Worm (Caenorhabditis elegans): ENCODE results near the gene cyp-35B2.

cyp-35B2 gene

DNA sequence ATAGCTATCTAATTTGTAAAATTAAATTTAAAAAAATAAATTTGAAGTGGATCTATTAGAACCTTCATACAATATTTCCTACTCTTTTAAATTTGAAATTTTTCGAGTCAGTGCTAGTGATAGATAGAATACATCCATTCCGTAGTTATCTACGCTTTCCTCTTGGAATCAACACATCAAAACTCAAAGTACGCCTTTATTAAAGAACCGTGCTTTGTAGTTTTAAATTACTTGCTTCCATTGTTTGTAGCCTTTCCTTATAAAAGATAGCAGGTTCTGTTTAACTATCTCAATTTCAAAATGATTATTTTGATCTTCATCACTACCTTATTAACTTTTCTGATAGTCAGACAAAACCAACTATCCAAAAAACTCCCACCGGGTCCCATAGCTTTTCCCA is 3.1 kb downstream of the cyp-35B2 start, which contains the start of gene cyp-35B3:
Gene cyp-35B3 (plus strand): TSS at position 301 of the 400 bp plus-strand sequence.
- TF ChIP-seq nfyb-1 (GFP tag; IDR thresholded peaks at IDR 0.05) (no peak), sdz-38 (tag; optimal IDR thresholded peaks at IDR 0.05) (no peak)

DNA sequence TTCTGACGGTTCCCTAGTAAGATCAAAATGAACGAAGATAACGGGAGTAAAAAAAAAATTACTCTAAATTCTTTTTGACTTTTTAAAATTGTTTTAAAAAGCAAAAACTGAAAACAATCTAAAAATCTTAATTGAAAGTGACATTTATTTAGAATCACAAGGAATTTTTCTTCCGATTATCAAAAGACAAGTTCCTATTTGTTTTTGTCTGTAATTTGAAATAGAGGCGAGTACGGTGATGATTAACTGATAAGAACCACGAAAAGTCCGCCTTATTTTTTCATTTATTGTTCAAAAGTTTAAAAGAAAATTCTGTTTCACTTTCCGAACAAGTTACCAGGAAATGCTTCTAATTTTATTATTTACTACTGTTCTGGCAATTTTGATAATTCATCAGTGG is 7.8 kb downstream of the cyp-35B2 start, which contains the start of gene dach-1:
Gene dach-1 (plus strand): TSS at position 301 of the 400 bp plus-strand sequence.
- TF ChIP-seq Y79H2A.3 (GFP tag; conservative IDR thresholded peaks at IDR 0.05) = no peak
- no peak for TF ChIP-seq chd-7 (tag; optimal IDR thresholded peaks at IDR 0.05)
- TF ChIP-seq ztf-3 (GFP tag; optimal IDR thresholded peaks at IDR 0.05) = no peak
- TF ChIP-seq C17E4.6 (GFP tag; IDR thresholded peaks at IDR 0.05) = no peak
- no peak for TF ChIP-seq Y67H2A.10 (GFP tag; conservative IDR thresholded peaks at IDR 0.05)
- TF ChIP-seq lsl-1 (GFP tag; optimal IDR thresholded peaks at IDR 0.05) = no peak
- no peak for TF ChIP-seq pha-4 (tag; optimal IDR thresholded peaks at IDR 0.05)
- TF ChIP-seq F39B2.1 (GFP tag; IDR thresholded peaks at IDR 0.05) = no peak
- TF ChIP-seq mxl-1 (tag; optimal IDR thresholded peaks at IDR 0.05) = no peak
- TF ChIP-seq pbrm-1 (GFP tag; IDR thresholded peaks at IDR 0.05) = no peak
- TF ChIP-seq B0261.1 (tag; optimal IDR thresholded peaks at IDR 0.05) = no peak
- no peak for TF ChIP-seq him-1 (tag; optimal IDR thresholded peaks at IDR 0.05)
- no peak for TF ChIP-seq tlf-1 (GFP tag; optimal IDR thresholded peaks at IDR 0.05)
- no peak for TF ChIP-seq let-526 (GFP tag; IDR thresholded peaks at IDR 0.05)
- TF ChIP-seq nhr-27 (tag; optimal IDR thresholded peaks at IDR 0.05) = no peak
- TF ChIP-seq T26A5.8 (tag; optimal IDR thresholded peaks at IDR 0.05) = no peak
- TF ChIP-seq rcor-1 (GFP tag; IDR thresholded peaks at IDR 0.05) = no peak
- no peak for TF ChIP-seq gei-17 (GFP tag; optimal IDR thresholded peaks at IDR 0.05)

DNA sequence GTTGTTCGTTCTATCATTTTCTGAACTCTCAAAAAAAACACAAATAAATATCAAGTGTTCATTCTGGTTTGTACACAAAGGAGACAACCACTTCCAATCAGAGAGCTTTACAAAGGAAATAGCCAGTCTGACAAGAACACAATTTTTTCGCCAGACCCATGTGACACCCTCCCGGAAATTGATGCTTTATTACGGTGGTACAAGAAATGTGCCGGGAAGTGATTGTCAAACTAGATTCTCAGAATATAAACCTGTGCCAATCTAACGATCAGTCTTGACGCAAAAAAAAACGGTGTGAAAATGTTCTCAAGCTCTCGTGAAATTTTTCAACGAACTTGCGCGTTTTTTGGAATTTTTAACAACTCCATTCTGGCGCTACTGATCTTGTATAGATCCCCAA is 11.8 kb downstream of the cyp-35B2 start, which contains the start of gene str-247:
Gene str-247 (plus strand): TSS at position 301 of the 400 bp plus-strand sequence.
- TF ChIP-seq F23B12.7 (tag; optimal IDR thresholded peaks at IDR 0.05; ENCODE audit: insufficient read depth) (no peak), tbx-9 (tag; optimal IDR thresholded peaks at IDR 0.05; ENCODE audit: borderline replicate concordance) (no peak), snpc-1.3 (tag; optimal IDR thresholded peaks at IDR 0.05; ENCODE audit: insufficient read depth) (no peak), mxl-1 (tag; optimal IDR thresholded peaks at IDR 0.05) (no peak)

DNA sequence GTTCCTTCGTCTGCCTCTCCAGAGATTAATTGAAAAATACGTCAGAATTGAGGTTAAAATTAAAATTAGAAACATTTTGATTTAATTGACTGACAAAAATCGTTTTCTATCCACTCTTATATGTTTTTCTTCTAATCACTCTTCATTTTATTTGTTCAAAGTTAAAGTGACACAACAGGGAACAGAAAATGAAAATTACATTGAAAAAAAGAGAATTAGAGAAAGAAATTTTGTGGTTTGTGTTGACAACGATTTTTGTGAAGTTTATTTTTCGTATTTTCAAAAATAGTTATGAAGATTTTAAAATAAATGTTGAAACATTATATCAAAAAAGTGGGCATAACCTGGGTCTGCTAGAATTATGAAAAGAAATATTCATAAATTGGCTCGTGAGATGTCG is 15.6 kb downstream of the cyp-35B2 start, which contains the start of gene cyp-34A5:
Gene cyp-34A5 (minus strand): TSS at position 101 of the 400 bp plus-strand sequence.
- TF ChIP-seq ceh-27 (GFP tag; optimal IDR thresholded peaks at IDR 0.05) (no peak), lsl-1 (GFP tag; optimal IDR thresholded peaks at IDR 0.05) (no peak), ceh-40 (GFP tag; IDR thresholded peaks at IDR 0.05) (no peak), D2030.7 (GFP tag; IDR thresholded peaks at IDR 0.05) (no peak), nfya-2 (GFP tag; IDR thresholded peaks at IDR 0.05) (no peak), cebp-2 (GFP tag; IDR thresholded peaks at IDR 0.05) (no peak), C06A6.2 (GFP tag; conservative IDR thresholded peaks at IDR 0.05) (no peak)

DNA sequence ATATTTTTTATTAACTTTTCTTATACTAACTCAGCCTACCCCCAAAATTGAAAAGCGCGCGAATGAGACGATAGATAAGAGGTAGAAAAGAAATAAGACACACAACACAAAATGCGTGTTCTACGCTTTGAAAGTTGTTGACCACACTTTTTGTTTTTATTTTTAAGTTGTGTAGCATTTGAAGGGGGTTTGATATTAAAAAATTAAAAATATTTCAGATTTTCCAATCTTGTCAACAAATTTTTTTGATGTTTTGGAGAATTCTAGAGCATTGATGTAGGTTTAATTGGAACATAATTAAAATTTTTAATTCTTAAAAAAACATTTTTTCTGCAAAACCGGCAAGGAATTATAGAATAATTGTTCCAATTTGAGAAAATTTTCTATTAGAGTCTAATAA is 19.3 kb downstream of the cyp-35B2 start, which contains the start of gene cyp-34A6:
Gene cyp-34A6 (minus strand): TSS at position 101 of the 400 bp plus-strand sequence.
- TF ChIP-seq F39B2.1 (GFP tag; IDR thresholded peaks at IDR 0.05) (no peak), hsf-1 (GFP tag; IDR thresholded peaks at IDR 0.05) (no peak), F49E8.2 (tag; optimal IDR thresholded peaks at IDR 0.05; ENCODE audit: insufficient read depth) (no peak), Y79H2A.3 (GFP tag; conservative IDR thresholded peaks at IDR 0.05) (no peak), F23B12.7 (tag; optimal IDR thresholded peaks at IDR 0.05; ENCODE audit: insufficient read depth) (no peak), F57A8.1 (GFP tag; optimal IDR thresholded peaks at IDR 0.05) (no peak), ZK185.1 (tag; optimal IDR thresholded peaks at IDR 0.05; ENCODE audit: poor library complexity, severe bottlenecking) (no peak), attf-3 (GFP tag; conservative IDR thresholded peaks at IDR 0.05) (no peak), let-607 (tag; optimal IDR thresholded peaks at IDR 0.05) (no peak), zfh-2 (GFP tag; conservative IDR thresholded peaks at IDR 0.05) (no peak), dox-1 (GFP tag; IDR thresholded peaks at IDR 0.05) (no peak), lin-35 (GFP tag; optimal IDR thresholded peaks at IDR 0.05) (no peak), nfya-1 (tag; optimal IDR thresholded peaks at IDR 0.05; ENCODE audit: borderline replicate concordance, insufficient read depth) (no peak), lir-1 (GFP tag; conservative IDR thresholded peaks at IDR 0.05) (no peak), nhr-179 (tag; optimal IDR thresholded peaks at IDR 0.05) (no peak)

Data from whole organism, young adult.